Fruit fly (Drosophila melanogaster): ENCODE data around the gene Nufip.

Gene Nufip

DNA sequence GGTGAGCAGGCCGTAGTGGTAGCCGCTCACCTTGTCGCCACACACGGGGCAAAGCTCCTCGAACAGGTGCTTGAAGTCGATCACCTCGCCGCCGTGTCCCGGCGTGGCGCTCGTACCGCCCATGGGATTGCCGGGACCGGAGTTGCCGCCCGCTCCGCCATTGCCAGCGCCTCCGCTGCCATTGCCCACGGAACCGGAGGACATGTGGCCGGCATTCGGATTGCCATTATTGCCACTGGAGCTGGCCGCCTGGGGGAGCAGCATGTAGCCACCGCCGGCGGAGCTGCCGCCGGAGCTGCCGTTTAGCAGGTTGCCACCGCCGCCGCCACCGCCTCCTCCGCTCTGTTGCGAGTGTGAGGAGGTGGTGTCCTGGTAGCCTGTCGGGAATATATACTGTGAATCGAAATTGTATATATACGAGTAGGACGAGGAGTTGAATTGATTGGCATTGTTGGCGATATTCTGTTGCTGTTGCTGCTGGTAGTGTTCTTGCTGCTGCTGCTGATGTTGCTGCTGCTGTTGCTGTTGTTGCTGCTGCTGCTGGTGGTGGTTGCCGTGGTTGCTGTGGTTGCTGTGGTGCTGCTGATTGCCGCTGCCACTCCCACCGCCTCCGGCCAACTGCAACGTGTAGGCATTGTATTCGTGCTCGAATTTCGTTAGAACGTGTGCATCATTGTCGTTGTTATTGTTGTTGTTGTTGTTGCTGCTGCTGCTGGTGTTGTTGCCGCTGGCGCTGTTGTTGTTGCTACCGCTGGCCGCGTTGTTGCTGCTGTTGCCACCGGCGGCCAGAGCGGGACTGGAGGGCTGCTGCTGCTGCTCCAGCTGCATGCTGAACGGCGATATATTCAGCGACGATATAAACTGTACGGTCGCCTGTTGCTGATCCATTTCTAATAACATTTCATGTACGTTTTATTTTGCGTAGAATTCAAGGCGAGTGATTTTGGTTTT, 15.6 kb upstream of the Nufip start (continued):
- TF ChIP-seq pnt (GFP tag; optimal IDR thresholded peaks at IDR 0.05), result no peak
- no peak for TF ChIP-seq tup (GFP tag; optimal IDR thresholded peaks at IDR 0.05)
- TF ChIP-seq CG6272 (GFP tag; IDR thresholded peaks at IDR 0.05), result 0 out of 2 replicates have a peak, but pooled peaks have one; percentile 13
- TF ChIP-seq CG12236 (GFP tag; optimal IDR thresholded peaks at IDR 0.05), result no peak
- 0 out of 3 replicates have a peak, but pooled peaks have one; percentile 33 for TF ChIP-seq Mrtf (GFP tag; IDR thresholded peaks at IDR 0.05)
- no peak for TF ChIP-seq ind (GFP tag; optimal IDR thresholded peaks at IDR 0.05)
- TF ChIP-seq CG16815 (GFP tag; optimal IDR thresholded peaks at IDR 0.05), result no peak
- TF ChIP-seq CkIIα-i1 (GFP tag; IDR thresholded peaks at IDR 0.05), result no peak
- no peak for TF ChIP-seq jigr1 (GFP tag; IDR thresholded peaks at IDR 0.05)
- no peak for TF ChIP-seq CG8924 (tag; optimal IDR thresholded peaks at IDR 0.05)
- TF ChIP-seq seq (GFP tag; IDR thresholded peaks at IDR 0.05), result peak; percentile 23; the same call in 1 of the 2 replicates
- no peak for TF ChIP-seq BEAF-32 (GFP tag; optimal IDR thresholded peaks at IDR 0.05)
- no peak for TF ChIP-seq CG7963 (GFP tag; IDR thresholded peaks at IDR 0.05; ENCODE audit: partially characterized antibody)
- TF ChIP-seq H15 (GFP tag; IDR thresholded peaks at IDR 0.05), result 0 out of 3 replicates have a peak, but pooled peaks have one; percentile 29
- no peak for TF ChIP-seq ac (GFP tag; optimal IDR thresholded peaks at IDR 0.05)
- no peak for TF ChIP-seq CG4854 (GFP tag; optimal IDR thresholded peaks at IDR 0.05)
- TF ChIP-seq mirr (GFP tag; optimal IDR thresholded peaks at IDR 0.05), result no peak
- TF ChIP-seq tll (GFP tag; optimal IDR thresholded peaks at IDR 0.05), result no peak
- TF ChIP-seq CG9932 (GFP tag; IDR thresholded peaks at IDR 0.05), result 0 out of 2 replicates have a peak, but pooled peaks have one; percentile 16
- TF ChIP-seq maf-S (GFP tag; optimal IDR thresholded peaks at IDR 0.05), result no peak
- no peak for TF ChIP-seq Dp (GFP tag; optimal IDR thresholded peaks at IDR 0.05)
- TF ChIP-seq CG3838 (GFP tag; optimal IDR thresholded peaks at IDR 0.05), result no peak
- TF ChIP-seq CG32532 (GFP tag; IDR thresholded peaks at IDR 0.05), result 0 out of 2 replicates have a peak, but pooled peaks have one; percentile 32
- no peak for TF ChIP-seq CG13624 (GFP tag; optimal IDR thresholded peaks at IDR 0.05)
- TF ChIP-seq MBD-R2 (GFP tag; IDR thresholded peaks at IDR 0.05), result no peak
- TF ChIP-seq CG8478 (optimal IDR thresholded peaks at IDR 0.05), result peak; percentile 20
- no peak for TF ChIP-seq CG2129 (GFP tag; IDR thresholded peaks at IDR 0.05; ENCODE audit: partially characterized antibody)
- TF ChIP-seq dan (GFP tag; IDR thresholded peaks at IDR 0.05), result no peak
- no peak for TF ChIP-seq repo (GFP tag; optimal IDR thresholded peaks at IDR 0.05)
- no peak for TF ChIP-seq nom (GFP tag; optimal IDR thresholded peaks at IDR 0.05)
- TF ChIP-seq GATAe (GFP tag; conservative IDR thresholded peaks at IDR 0.05), result no peak
- TF ChIP-seq CG2875 (GFP tag; optimal IDR thresholded peaks at IDR 0.05), result no peak
- TF ChIP-seq CG15514 (GFP tag; optimal IDR thresholded peaks at IDR 0.05), result no peak
- TF ChIP-seq hth (optimal IDR thresholded peaks at IDR 0.05), result no peak
- TF ChIP-seq peb (GFP tag; IDR thresholded peaks at IDR 0.05), result no peak
- peak; percentile 49 for TF ChIP-seq sens (GFP tag)
- TF ChIP-seq tap (tag; optimal IDR thresholded peaks at IDR 0.05), result no peak
- no peak for TF ChIP-seq CG10959 (GFP tag; IDR thresholded peaks at IDR 0.05)
- TF ChIP-seq Oaz (GFP tag; IDR thresholded peaks at IDR 0.05), result peak; percentile 24; the same call in 1 of the 2 replicates
- no peak for TF ChIP-seq insv (GFP tag; optimal IDR thresholded peaks at IDR 0.05)
- TF ChIP-seq CG17829 (tag; optimal IDR thresholded peaks at IDR 0.05), result no peak
- TF ChIP-seq ci (GFP tag; IDR thresholded peaks at IDR 0.05), result peak; percentile 42; the same call in 1 of the 3 replicates
- TF ChIP-seq Med (GFP tag), result peak; percentile 55
- no peak for TF ChIP-seq sens-2 (GFP tag; IDR thresholded peaks at IDR 0.05)
- 0 out of 3 replicates have a peak, but pooled peaks have one; percentile 16 for TF ChIP-seq so (GFP tag; IDR thresholded peaks at IDR 0.05)
- no peak for TF ChIP-seq CG11398 (GFP tag; optimal IDR thresholded peaks at IDR 0.05)
- 0 out of 2 replicates have a peak, but pooled peaks have one; percentile 10 for TF ChIP-seq inv (GFP tag; IDR thresholded peaks at IDR 0.05; ENCODE audit: partially characterized antibody)
- no peak; the same call in 1 of the 2 replicates for TF ChIP-seq CG14441 (GFP tag; IDR thresholded peaks at IDR 0.05)
- no peak for TF ChIP-seq dmrt99B (tag; optimal IDR thresholded peaks at IDR 0.05)

Measured in whole organism, embryonic.